Worm (Caenorhabditis elegans) whole organism, L2 larva: ENCODE results near the gene grl-19.

ENCODE experiments used
- C34F6.9 ChIP-seq: fragments of 150-350 bp; optimal IDR thresholded peaks from 2 replicates; lab custom pipeline; 2014; ENCODE audit warnings: missing biosample characterization, missing genetic modification characterization
- F13H6.1 ChIP-seq: sonication (generic microtip); optimal IDR thresholded peaks from 2 replicates; lab custom pipeline; 2016; ENCODE audit warnings: missing genetic modification characterization, missing compliant biosample characterization
- R02D3.7 ChIP-seq: fragments of 150-350 bp; optimal IDR thresholded peaks from 2 replicates; lab custom pipeline; 2014; ENCODE audit warnings: missing biosample characterization, missing genetic modification characterization
- Y55F3AM.14 ChIP-seq: fragments of 200-800 bp; sonication (Bioruptor generic); optimal IDR thresholded peaks from 2 replicates; lab custom pipeline; 2018; ENCODE audit warnings: mild to moderate bottlenecking, missing genetic modification characterization, missing compliant biosample characterization
- ZK546.5 ChIP-seq: sonication (generic microtip); optimal IDR thresholded peaks from 2 replicates; lab custom pipeline; 2017; ENCODE audit warnings: missing biosample characterization, missing genetic modification characterization
- alr-1 ChIP-seq: fragments of 150-350 bp; optimal IDR thresholded peaks from 2 replicates; lab custom pipeline; 2014; ENCODE audit warnings: missing biosample characterization, missing genetic modification characterization
- ama-1 ChIP-seq: fragments of 150-350 bp; optimal IDR thresholded peaks from 2 replicates; lab custom pipeline; 2018; ENCODE audit warnings: inconsistent platforms
- blmp-1 ChIP-seq: sonication (generic microtip); optimal IDR thresholded peaks from 2 replicates; lab custom pipeline; 2017; ENCODE audit warnings: missing genetic modification characterization, mild to moderate bottlenecking, missing compliant biosample characterization, antibody characterized with exemption, moderate library complexity; ENCODE audit not compliant: insufficient read depth
- ceh-16 ChIP-seq: fragments of 150-350 bp; optimal IDR thresholded peaks from 2 replicates; lab custom pipeline; 2014; ENCODE audit warnings: missing biosample characterization, missing genetic modification characterization
- crh-2 ChIP-seq: sonication (generic microtip); optimal IDR thresholded peaks from 2 replicates; lab custom pipeline; 2017; ENCODE audit warnings: missing biosample characterization, missing genetic modification characterization
- dmd-4 ChIP-seq: sonication (generic microtip); optimal IDR thresholded peaks from 2 replicates; lab custom pipeline; 2017; ENCODE audit warnings: missing biosample characterization, missing genetic modification characterization
- elt-3 ChIP-seq: sonication (generic microtip); optimal IDR thresholded peaks from 2 replicates; lab custom pipeline; 2017; ENCODE audit warnings: missing biosample characterization, missing genetic modification characterization
- gmeb-1 ChIP-seq: fragments of 150-350 bp; optimal IDR thresholded peaks from 2 replicates; lab custom pipeline; 2014; ENCODE audit warnings: missing biosample characterization, missing genetic modification characterization
- lin-11 ChIP-seq: fragments of 150-350 bp; sonication (generic microtip); optimal IDR thresholded peaks from 2 replicates; lab custom pipeline; 2014; ENCODE audit warnings: missing biosample characterization, missing genetic modification characterization, inconsistent platforms, mixed read lengths
- lin-13 ChIP-seq: fragments of 150-350 bp; optimal IDR thresholded peaks from 2 replicates; lab custom pipeline; 2014; ENCODE audit warnings: missing biosample characterization, missing genetic modification reagents, missing genetic modification characterization
- lsy-2 ChIP-seq, 2 experiments: fragments of 150-350 bp in 1 of 2; sonication (generic microtip) in 1 of 2; optimal IDR thresholded peaks; 2 replicates each; lab custom pipeline; 2014 to 2017; ENCODE audit warnings: missing biosample characterization in 2 of 2, missing genetic modification characterization in 2 of 2
- mab-5 ChIP-seq: fragments of 150-350 bp; optimal IDR thresholded peaks from 2 replicates; lab custom pipeline; 2014; ENCODE audit warnings: missing biosample characterization, missing genetic modification characterization
- mbf-1 ChIP-seq: sonication (generic microtip); optimal IDR thresholded peaks from 2 replicates; lab custom pipeline; 2017; ENCODE audit warnings: missing biosample characterization, missing genetic modification characterization
- mdl-1 ChIP-seq, 2 experiments: fragments of 150-350 bp in 1 of 2; sonication (generic microtip) in 1 of 2; optimal IDR thresholded peaks; 2 replicates each; lab custom pipeline; 2017; ENCODE audit warnings: missing biosample characterization in 2 of 2, missing genetic modification characterization in 2 of 2
- nhr-11 ChIP-seq: fragments of 150-350 bp; optimal IDR thresholded peaks from 2 replicates; lab custom pipeline; 2014; ENCODE audit warnings: missing biosample characterization, missing genetic modification characterization
- nhr-12 ChIP-seq: fragments of 150-350 bp; optimal IDR thresholded peaks from 2 replicates; lab custom pipeline; 2014; ENCODE audit warnings: missing biosample characterization, missing genetic modification characterization
- nhr-21 ChIP-seq: fragments of 150-350 bp; optimal IDR thresholded peaks from 2 replicates; lab custom pipeline; 2014; ENCODE audit warnings: missing biosample characterization, missing genetic modification characterization
- nhr-23 ChIP-seq: fragments of 150-350 bp; optimal IDR thresholded peaks from 2 replicates; lab custom pipeline; 2014; ENCODE audit warnings: missing biosample characterization, missing genetic modification reagents, missing genetic modification characterization
- nhr-237 ChIP-seq: fragments of 150-350 bp; optimal IDR thresholded peaks from 2 replicates; lab custom pipeline; 2014; ENCODE audit warnings: missing biosample characterization, missing genetic modification characterization
- nhr-6 ChIP-seq: fragments of 150-350 bp; optimal IDR thresholded peaks from 2 replicates; lab custom pipeline; 2014; ENCODE audit warnings: missing biosample characterization, missing genetic modification characterization
- nhr-77 ChIP-seq: fragments of 150-350 bp; optimal IDR thresholded peaks from 2 replicates; lab custom pipeline; 2014; ENCODE audit warnings: missing biosample characterization, missing genetic modification characterization
- peb-1 ChIP-seq: fragments of 150-350 bp; optimal IDR thresholded peaks from 2 replicates; lab custom pipeline; 2014; ENCODE audit warnings: missing biosample characterization, missing genetic modification characterization
- sem-4 ChIP-seq: fragments of 150-350 bp; optimal IDR thresholded peaks from 2 replicates; lab custom pipeline; 2014; ENCODE audit warnings: missing biosample characterization, missing genetic modification reagents, missing genetic modification characterization
- skn-1 ChIP-seq: sonication (generic microtip); optimal IDR thresholded peaks from 2 replicates; lab custom pipeline; 2017; ENCODE audit warnings: missing biosample characterization, missing genetic modification characterization
- sma-3 ChIP-seq: sonication (generic microtip); optimal IDR thresholded peaks from 2 replicates; lab custom pipeline; 2016; ENCODE audit warnings: missing genetic modification reagents, missing genetic modification characterization, missing compliant biosample characterization
- sma-9 ChIP-seq, 2 experiments: fragments of 150-350 bp in 1 of 2; sonication (generic microtip) in 1 of 2; optimal IDR thresholded peaks; 2 replicates each; lab custom pipeline; 2014 to 2016; ENCODE audit warnings: missing genetic modification characterization in 2 of 2, mild to moderate bottlenecking in 1 of 2, missing biosample characterization in 1 of 2, missing compliant biosample characterization in 1 of 2, missing genetic modification reagents in 1 of 2, moderate library complexity in 1 of 2
- snpc-4 ChIP-seq: fragments of 150-350 bp; optimal IDR thresholded peaks from 2 replicates; lab custom pipeline; 2014; ENCODE audit warnings: missing biosample characterization, missing genetic modification characterization
- unc-39 ChIP-seq: fragments of 150-350 bp; optimal IDR thresholded peaks from 2 replicates; lab custom pipeline; 2014; ENCODE audit warnings: missing biosample characterization, missing genetic modification characterization
- unc-55 ChIP-seq: fragments of 150-350 bp; sonication (generic microtip); optimal IDR thresholded peaks from 3 replicates; lab custom pipeline; 2014; ENCODE audit warnings: missing biosample characterization, missing genetic modification reagents, missing genetic modification characterization
- unc-62 ChIP-seq: fragments of 150-350 bp; optimal IDR thresholded peaks from 2 replicates; lab custom pipeline; 2014; ENCODE audit warnings: missing biosample characterization, missing genetic modification reagents, missing genetic modification characterization
- zag-1 ChIP-seq: fragments of 150-350 bp; optimal IDR thresholded peaks from 2 replicates; lab custom pipeline; 2014; ENCODE audit warnings: missing biosample characterization, missing genetic modification characterization
- ztf-11 ChIP-seq: sonication (generic microtip); optimal IDR thresholded peaks from 2 replicates; lab custom pipeline; 2017; ENCODE audit warnings: missing biosample characterization, missing genetic modification characterization

grl-19 gene

ce11 chrIV:273299-273698 lies 20.9 kb upstream of the grl-19 start, which contains the start of gene srh-282:
Gene srh-282 (minus strand): TSS chrIV:273399.
- TF ChIP-seq C34F6.9 (tag; lab: Kevin White, UChicago) (no peak), unc-62 (GFP tag; lab: Kevin White, UChicago) (no peak), sma-9 (GFP tag; optimal IDR thresholded peaks at IDR 0.05; lab: Kevin White, UChicago) (no peak), sma-9 (tag; optimal IDR thresholded peaks at IDR 0.05; lab: Kevin White, UChicago) (no peak), nhr-21 (tag; lab: Kevin White, UChicago) (no peak), nhr-23 (no peak)

- TF ChIP-seq lin-13 (no peak), C34F6.9 (tag; lab: Kevin White, UChicago) (no peak), nhr-12 (tag; lab: Kevin White, UChicago) (no peak), nhr-237 (tag; lab: Kevin White, UChicago) (no peak), elt-3 (tag; lab: Kevin White, UChicago) (no peak), nhr-6 (no peak), zag-1 (tag; lab: Kevin White, UChicago) (no peak), unc-55 (GFP tag; lab: Kevin White, UChicago) (no peak), ceh-16 (tag; lab: Kevin White, UChicago) (no peak), blmp-1 (tag; lab: Kevin White, UChicago) (no peak)
Observed at ce11 chrIV:269107-269506, 16.8 kb upstream of the grl-19 start, which contains the start of gene T21D12.11. Gene T21D12.11 (plus strand): TSS chrIV:269407.

DNA sequence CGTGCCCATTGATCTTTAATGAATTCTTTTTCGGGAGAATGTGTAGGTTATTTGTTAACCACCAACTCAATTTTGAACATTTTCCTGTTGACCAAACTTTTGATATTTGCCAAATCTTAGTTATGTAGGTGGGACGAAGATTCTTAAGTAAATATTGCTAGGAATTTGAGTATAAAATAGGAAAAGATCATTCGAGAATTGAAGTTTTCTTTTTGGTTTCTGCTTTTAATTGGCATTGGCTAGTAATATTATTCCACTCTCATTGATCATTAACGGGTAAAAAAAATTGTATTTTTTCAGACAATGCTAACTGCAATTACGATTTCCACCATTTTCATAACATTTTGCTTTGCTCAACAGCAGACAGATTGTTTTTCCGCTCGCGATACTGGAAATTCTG lies 13.8 kb upstream of the grl-19 start, which contains the start of gene T21D12.12:
TSS of gene T21D12.12 (plus strand) at position 301 of the 400 bp plus-strand sequence.
- TF ChIP-seq blmp-1 (tag; lab: Kevin White, UChicago), result no peak
- no peak for TF ChIP-seq nhr-237 (tag; lab: Kevin White, UChicago)
- TF ChIP-seq skn-1 (tag; lab: Kevin White, UChicago), result no peak
- TF ChIP-seq ama-1 (lab: Kevin White, UChicago), result no peak
- no peak for TF ChIP-seq lin-13
- TF ChIP-seq alr-1, result no peak
- TF ChIP-seq mbf-1 (tag; lab: Kevin White, UChicago), result no peak
- no peak for TF ChIP-seq gmeb-1 (tag; lab: Kevin White, UChicago)
- no peak for TF ChIP-seq C34F6.9 (tag; lab: Kevin White, UChicago)
- no peak for TF ChIP-seq nhr-12 (tag; lab: Kevin White, UChicago)
- TF ChIP-seq F13H6.1 (tag; lab: Kevin White, UChicago), result no peak

ce11 chrIV:264182-264709 lies 11.9 kb upstream of the grl-19 start, which contains the start of gene pat-6:
Gene pat-6 (minus strand): TSS chrIV:264232.
- TF ChIP-seq unc-55 (GFP tag; lab: Kevin White, UChicago) (peak; percentile 56), C34F6.9 (tag; lab: Kevin White, UChicago) (peak; percentile 64), R02D3.7 (tag; lab: Kevin White, UChicago) (no peak), alr-1 (no peak), lin-13 (peak; percentile 17), ZK546.5 (no peak), lsy-2 (tag; optimal IDR thresholded peaks at IDR 0.05; lab: Kevin White, UChicago) (peak in 1 of 2 experiments; percentile 55), ama-1 (lab: Kevin White, UChicago) (no peak), nhr-6 (peak; percentile 8), nhr-11 (tag; lab: Kevin White, UChicago) (no peak), nhr-12 (tag; lab: Kevin White, UChicago) (no peak)

ce11 chrIV:262460-262859 lies 10.1 kb upstream of the grl-19 start:
- no peak for TF ChIP-seq mab-5 (tag; lab: Kevin White, UChicago)
- no peak for TF ChIP-seq lsy-2 (tag; optimal IDR thresholded peaks at IDR 0.05; lab: Kevin White, UChicago)
- no peak for TF ChIP-seq nhr-77 (tag; lab: Kevin White, UChicago)
- no peak for TF ChIP-seq C34F6.9 (tag; lab: Kevin White, UChicago)
- no peak for TF ChIP-seq unc-55 (GFP tag; lab: Kevin White, UChicago)
- TF ChIP-seq mdl-1 (tag; optimal IDR thresholded peaks at IDR 0.05; lab: Kevin White, UChicago), result no peak
- TF ChIP-seq lin-11 (tag; lab: Kevin White, UChicago), result no peak

- TF ChIP-seq ceh-16 (tag; lab: Kevin White, UChicago) (no peak), ztf-11 (no peak), dmd-4 (tag; lab: Kevin White, UChicago) (no peak), Y55F3AM.14 (GFP tag; lab: Kevin White, UChicago) (no peak), snpc-4 (tag; lab: Kevin White, UChicago) (no peak), elt-3 (tag; lab: Kevin White, UChicago) (no peak), ZK546.5 (no peak), unc-39 (tag; lab: Kevin White, UChicago) (no peak), nhr-12 (tag; lab: Kevin White, UChicago) (no peak), unc-55 (GFP tag; lab: Kevin White, UChicago) (peak; percentile 93), nhr-23 (no peak), lsy-2 (tag; optimal IDR thresholded peaks at IDR 0.05; lab: Kevin White, UChicago) (peak; percentile 31 to 77), crh-2 (tag; lab: Kevin White, UChicago) (peak; percentile 66), F13H6.1 (tag; lab: Kevin White, UChicago) (no peak), mdl-1 (tag; optimal IDR thresholded peaks at IDR 0.05; lab: Kevin White, UChicago) (no peak), blmp-1 (tag; lab: Kevin White, UChicago) (peak; percentile 49), skn-1 (tag; lab: Kevin White, UChicago) (no peak), peb-1 (no peak), C34F6.9 (tag; lab: Kevin White, UChicago) (peak; percentile 79), ama-1 (lab: Kevin White, UChicago) (no peak), R02D3.7 (tag; lab: Kevin White, UChicago) (no peak), sem-4 (tag; lab: Kevin White, UChicago) (peak; percentile 17), sma-3 (GFP tag; lab: Kevin White, UChicago) (peak; percentile 57), lin-11 (tag; lab: Kevin White, UChicago) (no peak), sma-9 (GFP tag; optimal IDR thresholded peaks at IDR 0.05; lab: Kevin White, UChicago) (peak; percentile 37), sma-9 (tag; optimal IDR thresholded peaks at IDR 0.05; lab: Kevin White, UChicago) (no peak)
Observed at ce11 chrIV:261607-262006, 9.3 kb upstream of the grl-19 start, which contains the start of gene pqbp-1.1. Gene pqbp-1.1 (minus strand): TSS chrIV:261683.
